Worm (Caenorhabditis elegans) whole organism, mixed stage, embryonic: ENCODE data around the gene ceh-53.

Source experiments
- M03D4.4 ChIP-seq: sonication (generic microtip); optimal IDR thresholded peaks from 2 replicates; lab custom pipeline; 2017; ENCODE audit warnings: mild to moderate bottlenecking, missing genetic modification characterization, missing compliant biosample characterization
- bed-3 ChIP-seq: fragments of 200-800 bp; sonication (Bioruptor generic); optimal IDR thresholded peaks from 3 replicates; lab custom pipeline; 2018; ENCODE audit warnings: mild to moderate bottlenecking, missing genetic modification characterization, moderate library complexity, missing compliant biosample characterization
- blmp-1 ChIP-seq: fragments of 150-350 bp; optimal IDR thresholded peaks from 2 replicates; lab custom pipeline; 2014; ENCODE audit warnings: missing biosample characterization, missing genetic modification characterization
- ceh-39 ChIP-seq: fragments of 150-350 bp; optimal IDR thresholded peaks from 2 replicates; lab custom pipeline; 2014; ENCODE audit warnings: missing biosample characterization, missing genetic modification characterization
- ceh-43 ChIP-seq: fragments of 200-800 bp; sonication (Bioruptor generic); optimal IDR thresholded peaks from 2 replicates; lab custom pipeline; 2018; ENCODE audit warnings: mild to moderate bottlenecking, missing genetic modification characterization, moderate library complexity, missing compliant biosample characterization
- ceh-83 ChIP-seq: fragments of 200-800 bp; sonication (Bioruptor generic); optimal IDR thresholded peaks from 2 replicates; lab custom pipeline; 2018; ENCODE audit warnings: mild to moderate bottlenecking, missing genetic modification characterization, missing compliant biosample characterization
- ces-1 ChIP-seq: fragments of 150-350 bp; optimal IDR thresholded peaks from 2 replicates; lab custom pipeline; 2014; ENCODE audit warnings: missing biosample characterization, missing genetic modification reagents, missing genetic modification characterization
- cnd-1 ChIP-seq: fragments of 200-800 bp; sonication (Bioruptor generic); optimal IDR thresholded peaks from 2 replicates; lab custom pipeline; 2018; ENCODE audit warnings: mild to moderate bottlenecking, missing genetic modification characterization, missing compliant biosample characterization
- drap-1 ChIP-seq: fragments of 200-800 bp; sonication (Bioruptor generic); optimal IDR thresholded peaks from 3 replicates; lab custom pipeline; 2018; ENCODE audit warnings: mild to moderate bottlenecking, missing genetic modification characterization, missing compliant biosample characterization
- elt-1 ChIP-seq: sonication (generic microtip); optimal IDR thresholded peaks from 2 replicates; lab custom pipeline; 2017; ENCODE audit warnings: missing genetic modification characterization, mild to moderate bottlenecking, missing compliant biosample characterization, antibody characterized with exemption, moderate library complexity, borderline replicate concordance; ENCODE audit not compliant: insufficient read depth
- elt-3 ChIP-seq: fragments of 150-350 bp; optimal IDR thresholded peaks from 2 replicates; lab custom pipeline; 2014; ENCODE audit warnings: missing biosample characterization, missing genetic modification characterization
- flh-1 ChIP-seq: fragments of 200-800 bp; sonication (Bioruptor generic); optimal IDR thresholded peaks from 2 replicates; lab custom pipeline; 2018; ENCODE audit warnings: mild to moderate bottlenecking, missing genetic modification characterization, moderate library complexity, missing compliant biosample characterization
- ham-2 ChIP-seq: fragments of 200-800 bp; sonication (Bioruptor generic); optimal IDR thresholded peaks from 2 replicates; lab custom pipeline; 2018; ENCODE audit warnings: mild to moderate bottlenecking, missing genetic modification characterization, missing compliant biosample characterization
- hlh-1 ChIP-seq: fragments of 150-350 bp; optimal IDR thresholded peaks from 2 replicates; lab custom pipeline; 2014; ENCODE audit warnings: missing biosample characterization, missing genetic modification reagents, missing genetic modification characterization
- lin-13 ChIP-seq: fragments of 150-350 bp; optimal IDR thresholded peaks from 2 replicates; lab custom pipeline; 2014; ENCODE audit warnings: missing biosample characterization, missing genetic modification characterization
- lin-32 ChIP-seq: fragments of 200-800 bp; sonication (Bioruptor generic); optimal IDR thresholded peaks from 2 replicates; lab custom pipeline; 2018; ENCODE audit warnings: mild to moderate bottlenecking, missing genetic modification characterization, missing compliant biosample characterization
- lsy-2 ChIP-seq: fragments of 150-350 bp; optimal IDR thresholded peaks from 2 replicates; lab custom pipeline; 2014; ENCODE audit warnings: missing biosample characterization, missing genetic modification characterization
- mep-1 ChIP-seq: fragments of 150-350 bp; optimal IDR thresholded peaks from 2 replicates; lab custom pipeline; 2017; ENCODE audit warnings: missing biosample characterization, missing genetic modification reagents, missing genetic modification characterization, inconsistent platforms
- mls-2 ChIP-seq: sonication (generic microtip); optimal IDR thresholded peaks from 2 replicates; lab custom pipeline; 2016; ENCODE audit warnings: mild to moderate bottlenecking, missing genetic modification characterization, moderate library complexity, missing compliant biosample characterization
- nhr-12 ChIP-seq: fragments of 150-350 bp; optimal IDR thresholded peaks from 2 replicates; lab custom pipeline; 2014; ENCODE audit warnings: missing biosample characterization, missing genetic modification characterization
- nhr-2 ChIP-seq: fragments of 150-350 bp; optimal IDR thresholded peaks from 2 replicates; lab custom pipeline; 2014; ENCODE audit warnings: missing biosample characterization, missing genetic modification characterization
- nhr-237 ChIP-seq: fragments of 150-350 bp; optimal IDR thresholded peaks from 2 replicates; lab custom pipeline; 2014; ENCODE audit warnings: missing biosample characterization, missing genetic modification characterization
- nhr-28 ChIP-seq: fragments of 150-350 bp; optimal IDR thresholded peaks from 2 replicates; lab custom pipeline; 2014; ENCODE audit warnings: missing biosample characterization, missing genetic modification characterization
- nhr-76 ChIP-seq: sonication (generic microtip); optimal IDR thresholded peaks from 2 replicates; lab custom pipeline; 2017; ENCODE audit warnings: missing biosample characterization, missing genetic modification characterization
- pha-4 ChIP-seq: fragments of 150-350 bp; optimal IDR thresholded peaks from 2 replicates; lab custom pipeline; 2018; ENCODE audit warnings: missing biosample characterization, missing genetic modification reagents, missing genetic modification characterization
- sptf-1 ChIP-seq: sonication (generic microtip); optimal IDR thresholded peaks from 2 replicates; lab custom pipeline; 2017; ENCODE audit warnings: mild to moderate bottlenecking, missing genetic modification characterization, moderate library complexity, missing compliant biosample characterization
- tbx-8 ChIP-seq: fragments of 200-800 bp; sonication (Bioruptor generic); optimal IDR thresholded peaks from 2 replicates; lab custom pipeline; 2018; ENCODE audit warnings: mild to moderate bottlenecking, missing genetic modification characterization, moderate library complexity, missing compliant biosample characterization
- unc-120 ChIP-seq: sonication (generic microtip); optimal IDR thresholded peaks from 2 replicates; lab custom pipeline; 2017; ENCODE audit warnings: missing genetic modification characterization, missing compliant biosample characterization; ENCODE audit not compliant: poor library complexity, severe bottlenecking
- unc-39 ChIP-seq: fragments of 150-350 bp; optimal IDR thresholded peaks from 2 replicates; lab custom pipeline; 2014; ENCODE audit warnings: missing biosample characterization, missing genetic modification characterization
- unc-62 ChIP-seq: fragments of 150-350 bp; optimal IDR thresholded peaks from 2 replicates; lab custom pipeline; 2014; ENCODE audit warnings: missing biosample characterization, missing genetic modification reagents, missing genetic modification characterization
- zip-8 ChIP-seq: fragments of 150-350 bp; optimal IDR thresholded peaks from 2 replicates; lab custom pipeline; 2014; ENCODE audit warnings: missing biosample characterization, missing genetic modification characterization
- ztf-11 ChIP-seq: fragments of 150-350 bp; optimal IDR thresholded peaks from 2 replicates; lab custom pipeline; 2014; ENCODE audit warnings: missing biosample characterization, missing genetic modification characterization

The ceh-53 gene

ce11 chrIV:3509477-3510063 lies 11.6 kb downstream of the ceh-53 start, which contains the start of gene ced-10:
Gene ced-10, minus strand, starts transcription at chrIV:3509527.
- TF ChIP-seq pha-4 (tag; lab: Kevin White, UChicago): no peak
- no peak for TF ChIP-seq mep-1
- no peak for TF ChIP-seq blmp-1 (tag; lab: Kevin White, UChicago)
- TF ChIP-seq ztf-11 (tag; lab: Kevin White, UChicago): no peak
- no peak for TF ChIP-seq mls-2 (tag; lab: Kevin White, UChicago)
- no peak for TF ChIP-seq ceh-43 (GFP tag; lab: Kevin White, UChicago)
- no peak for TF ChIP-seq nhr-237 (tag; lab: Kevin White, UChicago)
- TF ChIP-seq nhr-12 (tag; lab: Kevin White, UChicago): no peak
- no peak for TF ChIP-seq unc-120 (tag; lab: Kevin White, UChicago)
- no peak for TF ChIP-seq nhr-28 (tag; lab: Kevin White, UChicago)
- no peak for TF ChIP-seq cnd-1
- TF ChIP-seq ham-2 (GFP tag; lab: Kevin White, UChicago): no peak
- TF ChIP-seq flh-1: no peak
- no peak for TF ChIP-seq lin-32 (GFP tag; lab: Kevin White, UChicago)
- TF ChIP-seq ceh-83 (GFP tag; lab: Kevin White, UChicago): no peak
- TF ChIP-seq lsy-2 (tag; lab: Kevin White, UChicago): no peak
- no peak for TF ChIP-seq tbx-8 (GFP tag; lab: Kevin White, UChicago)

- TF ChIP-seq tbx-8 (GFP tag; lab: Kevin White, UChicago) (no peak), nhr-237 (tag; lab: Kevin White, UChicago) (no peak), mep-1 (no peak), unc-62 (no peak), mls-2 (tag; lab: Kevin White, UChicago) (no peak), M03D4.4 (tag; lab: Kevin White, UChicago) (no peak)
Observed at ce11 chrIV:3514467-3514866, 16.5 kb downstream of the ceh-53 start, which contains the start of gene tsg-101. Gene tsg-101, minus strand, starts transcription at chrIV:3514567.

- TF ChIP-seq M03D4.4 (tag; lab: Kevin White, UChicago) (no peak), unc-120 (tag; lab: Kevin White, UChicago) (peak; percentile 49), unc-62 (peak; percentile 8), hlh-1 (tag; lab: Kevin White, UChicago) (peak; percentile 11), nhr-237 (tag; lab: Kevin White, UChicago) (peak; percentile 14), ces-1 (GFP tag; lab: Kevin White, UChicago) (peak; percentile 59), ceh-39 (peak; percentile 73), nhr-12 (tag; lab: Kevin White, UChicago) (no peak), unc-39 (tag; lab: Kevin White, UChicago) (no peak), lin-13 (no peak), drap-1 (GFP tag; lab: Kevin White, UChicago) (peak; percentile 19), nhr-76 (tag; lab: Kevin White, UChicago) (no peak), mep-1 (peak; percentile 64), nhr-2 (tag; lab: Kevin White, UChicago) (peak; percentile 5), ham-2 (GFP tag; lab: Kevin White, UChicago) (peak; percentile 81), pha-4 (tag; lab: Kevin White, UChicago) (peak; percentile 72)
Observed at ce11 chrIV:3515412-3516046, 17.5 kb downstream of the ceh-53 start.

- TF ChIP-seq cnd-1 (no peak), zip-8 (tag; lab: Kevin White, UChicago) (no peak), lin-13 (no peak), ceh-43 (GFP tag; lab: Kevin White, UChicago) (no peak), hlh-1 (tag; lab: Kevin White, UChicago) (no peak), mls-2 (tag; lab: Kevin White, UChicago) (no peak), bed-3 (no peak), nhr-28 (tag; lab: Kevin White, UChicago) (no peak), ceh-83 (GFP tag; lab: Kevin White, UChicago) (no peak), lsy-2 (tag; lab: Kevin White, UChicago) (no peak)
Observed at ce11 chrIV:3516586-3516985, 18.6 kb downstream of the ceh-53 start, which contains the start of gene unc-33. Gene unc-33, plus strand, starts transcription at chrIV:3516886.

- TF ChIP-seq nhr-76 (tag; lab: Kevin White, UChicago): no peak
- TF ChIP-seq nhr-2 (tag; lab: Kevin White, UChicago): no peak
- no peak for TF ChIP-seq lin-32 (GFP tag; lab: Kevin White, UChicago)
- no peak for TF ChIP-seq nhr-12 (tag; lab: Kevin White, UChicago)
- no peak for TF ChIP-seq zip-8 (tag; lab: Kevin White, UChicago)
- no peak for TF ChIP-seq ceh-43 (GFP tag; lab: Kevin White, UChicago)
- TF ChIP-seq cnd-1: no peak
- TF ChIP-seq nhr-28 (tag; lab: Kevin White, UChicago): no peak
- no peak for TF ChIP-seq elt-3 (tag; lab: Kevin White, UChicago)
- no peak for TF ChIP-seq sptf-1 (tag; lab: Kevin White, UChicago)
- TF ChIP-seq blmp-1 (tag; lab: Kevin White, UChicago): no peak
- TF ChIP-seq elt-1 (tag; lab: Kevin White, UChicago): no peak
- no peak for TF ChIP-seq M03D4.4 (tag; lab: Kevin White, UChicago)
- TF ChIP-seq mls-2 (tag; lab: Kevin White, UChicago): no peak
- no peak for TF ChIP-seq lsy-2 (tag; lab: Kevin White, UChicago)
- TF ChIP-seq flh-1: no peak
- no peak for TF ChIP-seq ztf-11 (tag; lab: Kevin White, UChicago)
- no peak for TF ChIP-seq nhr-237 (tag; lab: Kevin White, UChicago)
- TF ChIP-seq tbx-8 (GFP tag; lab: Kevin White, UChicago): no peak
- no peak for TF ChIP-seq hlh-1 (tag; lab: Kevin White, UChicago)
Observed at ce11 chrIV:3517582-3517981, 19.6 kb downstream of the ceh-53 start.
